Worm (Caenorhabditis elegans) whole organism, L1 larva: ENCODE measurements around the gene klp-19.
A peak's percentile ranks its signal among the peaks of the same experiment; 100 is the strongest.

ENCODE experiments used
- C04F5.9 ChIP-seq: sonication (generic microtip); optimal IDR thresholded peaks from 2 replicates; lab custom pipeline; 2016; ENCODE audit warnings: missing genetic modification characterization, missing compliant biosample characterization
- C34B4.2 ChIP-seq: sonication (generic microtip); optimal IDR thresholded peaks from 2 replicates; lab custom pipeline; 2017; ENCODE audit warnings: mild to moderate bottlenecking, missing genetic modification characterization, missing compliant biosample characterization
- Y116A8C.19 ChIP-seq: sonication (generic microtip); optimal IDR thresholded peaks from 2 replicates; lab custom pipeline; 2016; ENCODE audit warnings: missing compliant biosample characterization, missing genetic modification characterization, borderline replicate concordance
- alr-1 ChIP-seq: fragments of 200-800 bp; sonication (Bioruptor generic); optimal IDR thresholded peaks from 2 replicates; lab custom pipeline; 2018; ENCODE audit warnings: borderline replicate concordance, mild to moderate bottlenecking, missing genetic modification characterization, missing compliant biosample characterization
- aly-2 ChIP-seq: fragments of 150-350 bp; optimal IDR thresholded peaks from 2 replicates; lab custom pipeline; 2014; ENCODE audit warnings: missing biosample characterization, missing genetic modification characterization
- ceh-8 ChIP-seq: fragments of 200-800 bp; sonication (Bioruptor generic); optimal IDR thresholded peaks from 2 replicates; lab custom pipeline; 2018; ENCODE audit warnings: mild to moderate bottlenecking, missing genetic modification characterization, moderate library complexity, missing compliant biosample characterization
- ceh-82 ChIP-seq, 3 experiments: fragments of 150-350 bp in 1 of 3; sonication (generic microtip) in 2 of 3; optimal IDR thresholded peaks; 2 replicates each; lab custom pipeline; 2014 to 2017; ENCODE audit warnings: missing biosample characterization in 3 of 3, missing genetic modification characterization in 3 of 3
- dpl-1 ChIP-seq, 3 experiments: fragments of 150-350 bp in 2 of 3; sonication (generic microtip) in 1 of 3; optimal IDR thresholded peaks; 2 replicates each; lab custom pipeline; 2014 to 2017; ENCODE audit warnings: missing biosample characterization in 3 of 3, missing genetic modification characterization in 3 of 3, missing genetic modification reagents in 3 of 3
- dsc-1 ChIP-seq: sonication (generic microtip); optimal IDR thresholded peaks from 2 replicates; lab custom pipeline; 2016; ENCODE audit warnings: mild to moderate bottlenecking, missing genetic modification characterization, missing compliant biosample characterization
- efl-3 ChIP-seq: fragments of 200-800 bp; sonication (Bioruptor generic); optimal IDR thresholded peaks from 2 replicates; lab custom pipeline; 2018; ENCODE audit warnings: mild to moderate bottlenecking, missing genetic modification characterization, missing compliant biosample characterization
- egl-13 ChIP-seq: sonication (generic microtip); optimal IDR thresholded peaks from 2 replicates; lab custom pipeline; 2016; ENCODE audit warnings: missing genotype, missing genetic modification reagents, missing genetic modification characterization, missing compliant biosample characterization
- egl-27 ChIP-seq, 2 experiments: fragments of 150-350 bp in 1 of 2; sonication (generic microtip); optimal IDR thresholded peaks; 3 replicates each; lab custom pipeline; 2017 to 2018; ENCODE audit warnings: missing biosample characterization in 2 of 2, missing genetic modification characterization in 2 of 2, missing genetic modification reagents in 2 of 2
- ets-5 ChIP-seq: fragments of 200-800 bp; sonication (Bioruptor generic); IDR thresholded peaks from 2 replicates; pipeline ENCODE4 v1.3.6; 2022; ENCODE audit warnings: missing genetic modification characterization, missing compliant biosample characterization
- fkh-10 ChIP-seq: sonication (generic microtip); optimal IDR thresholded peaks from 2 replicates; lab custom pipeline; 2017; ENCODE audit warnings: missing biosample characterization, missing genetic modification reagents, missing genetic modification characterization
- fkh-4 ChIP-seq: sonication (generic microtip); optimal IDR thresholded peaks from 2 replicates; lab custom pipeline; 2016; ENCODE audit warnings: missing compliant biosample characterization, missing genetic modification characterization, borderline replicate concordance
- fkh-8 ChIP-seq: sonication (generic microtip); optimal IDR thresholded peaks from 2 replicates; lab custom pipeline; 2016; ENCODE audit warnings: mild to moderate bottlenecking, missing genetic modification characterization, missing compliant biosample characterization
- fos-1 ChIP-seq: fragments of 150-350 bp; optimal IDR thresholded peaks from 2 replicates; lab custom pipeline; 2014; ENCODE audit warnings: missing biosample characterization, missing genetic modification characterization
- grh-1 ChIP-seq: fragments of 200-800 bp; sonication (Bioruptor generic); IDR thresholded peaks from 2 replicates; pipeline ENCODE4 v1.3.6; 2022; ENCODE audit warnings: missing genetic modification reagents, missing genetic modification characterization, missing compliant biosample characterization
- hlh-4 ChIP-seq: sonication (generic microtip); optimal IDR thresholded peaks from 2 replicates; lab custom pipeline; 2016; ENCODE audit warnings: mild to moderate bottlenecking, missing genetic modification characterization, missing compliant biosample characterization
- hpl-2 ChIP-seq: fragments of 150-350 bp; optimal IDR thresholded peaks from 2 replicates; lab custom pipeline; 2014; ENCODE audit warnings: missing biosample characterization, missing genetic modification reagents, missing genetic modification characterization
- irx-1 ChIP-seq: sonication (generic microtip); optimal IDR thresholded peaks from 2 replicates; lab custom pipeline; 2016; ENCODE audit warnings: missing genetic modification characterization, missing compliant biosample characterization
- isw-1 ChIP-seq: fragments of 200-800 bp; sonication (Bioruptor generic); IDR thresholded peaks from 2 replicates; pipeline ENCODE4 v1.3.6; 2022; ENCODE audit warnings: missing genetic modification characterization, missing compliant biosample characterization
- lin-14 ChIP-seq: fragments of 200-800 bp; sonication (Bioruptor generic); optimal IDR thresholded peaks from 2 replicates; lab custom pipeline; 2018; ENCODE audit warnings: mild to moderate bottlenecking, missing genetic modification characterization, moderate library complexity, missing compliant biosample characterization
- lin-15B ChIP-seq: fragments of 150-350 bp; sonication (generic microtip); optimal IDR thresholded peaks from 3 replicates; lab custom pipeline; 2014; ENCODE audit warnings: missing biosample characterization, missing genetic modification characterization
- lsy-2 ChIP-seq, 2 experiments: fragments of 150-350 bp; optimal IDR thresholded peaks; 2 replicates each; lab custom pipeline; 2014; ENCODE audit warnings: missing biosample characterization in 2 of 2, missing genetic modification characterization in 2 of 2
- mab-9 ChIP-seq: fragments of 200-800 bp; sonication (Bioruptor generic); IDR thresholded peaks from 2 replicates; pipeline ENCODE4 v1.3.6; 2022; ENCODE audit warnings: missing genetic modification reagents, missing genetic modification characterization, missing compliant biosample characterization
- mef-2 ChIP-seq: fragments of 150-350 bp; optimal IDR thresholded peaks from 2 replicates; lab custom pipeline; 2014; ENCODE audit warnings: missing biosample characterization, missing genetic modification characterization
- mep-1 ChIP-seq: fragments of 150-350 bp; optimal IDR thresholded peaks from 2 replicates; lab custom pipeline; 2014; ENCODE audit warnings: missing biosample characterization, missing genetic modification characterization
- nhr-11 ChIP-seq: fragments of 150-350 bp; optimal IDR thresholded peaks from 2 replicates; lab custom pipeline; 2014; ENCODE audit warnings: missing biosample characterization, missing genetic modification characterization
- nhr-19 ChIP-seq: fragments of 200-800 bp; sonication (Bioruptor generic); conservative IDR thresholded peaks from 2 replicates; pipeline ENCODE4 v1.3.6; 2022; ENCODE audit warnings: missing genetic modification characterization, missing compliant biosample characterization
- nhr-28 ChIP-seq: fragments of 150-350 bp; optimal IDR thresholded peaks from 2 replicates; lab custom pipeline; 2014; ENCODE audit warnings: missing biosample characterization, missing genetic modification characterization
- nhr-47 ChIP-seq: sonication (generic microtip); optimal IDR thresholded peaks from 2 replicates; lab custom pipeline; 2016; ENCODE audit warnings: mild to moderate bottlenecking, missing genetic modification characterization, moderate library complexity, missing compliant biosample characterization
- nhr-71 ChIP-seq: sonication (generic microtip); optimal IDR thresholded peaks from 2 replicates; lab custom pipeline; 2016; ENCODE audit warnings: mild to moderate bottlenecking, missing genetic modification characterization, moderate library complexity, missing compliant biosample characterization
- nhr-76 ChIP-seq: sonication (generic microtip); optimal IDR thresholded peaks from 2 replicates; lab custom pipeline; 2017; ENCODE audit warnings: missing biosample characterization, missing genetic modification characterization
- nhr-77 ChIP-seq: fragments of 150-350 bp; optimal IDR thresholded peaks from 2 replicates; lab custom pipeline; 2014; ENCODE audit warnings: missing biosample characterization, missing genetic modification characterization
- pag-3 ChIP-seq: sonication (generic microtip); optimal IDR thresholded peaks from 2 replicates; lab custom pipeline; 2017; ENCODE audit warnings: missing genetic modification characterization, mild to moderate bottlenecking, missing compliant biosample characterization, antibody characterized with exemption, borderline replicate concordance; ENCODE audit not compliant: insufficient read depth
- pax-3 ChIP-seq: fragments of 200-800 bp; sonication (Bioruptor generic); optimal IDR thresholded peaks from 2 replicates; lab custom pipeline; 2018; ENCODE audit warnings: mild to moderate bottlenecking, missing genetic modification characterization, moderate library complexity, missing compliant biosample characterization
- snu-23 ChIP-seq: sonication (generic microtip); optimal IDR thresholded peaks from 2 replicates; lab custom pipeline; 2016; ENCODE audit warnings: missing genetic modification characterization, missing compliant biosample characterization
- sptf-1 ChIP-seq: fragments of 150-350 bp; optimal IDR thresholded peaks from 2 replicates; lab custom pipeline; 2014; ENCODE audit warnings: missing biosample characterization, missing genetic modification characterization
- sup-37 ChIP-seq: fragments of 200-800 bp; sonication (Bioruptor generic); optimal IDR thresholded peaks from 2 replicates; lab custom pipeline; 2018; ENCODE audit warnings: mild to moderate bottlenecking, missing genetic modification characterization, missing compliant biosample characterization
- tbx-2 ChIP-seq: sonication (generic microtip); optimal IDR thresholded peaks from 2 replicates; lab custom pipeline; 2016; ENCODE audit warnings: missing genetic modification characterization, missing compliant biosample characterization
- unc-130 ChIP-seq: fragments of 150-350 bp; optimal IDR thresholded peaks from 2 replicates; lab custom pipeline; 2017; ENCODE audit warnings: missing biosample characterization, missing genetic modification characterization, inconsistent platforms
- unc-62 ChIP-seq: fragments of 150-350 bp; optimal IDR thresholded peaks from 2 replicates; lab custom pipeline; 2014; ENCODE audit warnings: missing biosample characterization, missing genetic modification reagents, missing genetic modification characterization
- unc-98 ChIP-seq: fragments of 200-800 bp; sonication (Bioruptor generic); IDR thresholded peaks from 2 replicates; pipeline ENCODE4 v1.3.6; 2022; ENCODE audit warnings: missing genetic modification characterization, missing compliant biosample characterization
- vab-15 ChIP-seq: sonication (generic microtip); optimal IDR thresholded peaks from 2 replicates; lab custom pipeline; 2017; ENCODE audit warnings: missing genotype, mild to moderate bottlenecking, missing genetic modification characterization, missing compliant biosample characterization
- xbp-1 ChIP-seq: sonication (generic microtip); optimal IDR thresholded peaks from 2 replicates; lab custom pipeline; 2016; ENCODE audit warnings: missing genetic modification characterization, missing compliant biosample characterization
- zag-1 ChIP-seq: fragments of 150-350 bp; optimal IDR thresholded peaks from 2 replicates; lab custom pipeline; 2014; ENCODE audit warnings: missing biosample characterization, missing genetic modification characterization
- zip-4 ChIP-seq: fragments of 200-800 bp; sonication (Bioruptor generic); optimal IDR thresholded peaks from 2 replicates; lab custom pipeline; 2018; ENCODE audit warnings: mild to moderate bottlenecking, missing genetic modification characterization, moderate library complexity, missing compliant biosample characterization
- ztf-4 ChIP-seq: fragments of 150-350 bp; optimal IDR thresholded peaks from 2 replicates; lab custom pipeline; 2014; ENCODE audit warnings: missing biosample characterization, missing genetic modification characterization

klp-19 gene

ce11 chrIII:13270896-13271295 is 36.2 kb downstream of the klp-19 start:
- TF ChIP-seq nhr-71 (tag; lab: Kevin White, UChicago) (peak; percentile 47), tbx-2 (tag; lab: Kevin White, UChicago) (no peak), nhr-47 (peak; percentile 42), lsy-2 (tag; optimal IDR thresholded peaks at IDR 0.05; lab: Kevin White, UChicago) (peak; percentile 24 to 48), irx-1 (tag; lab: Kevin White, UChicago) (peak; percentile 1), fkh-8 (peak; percentile 19), zag-1 (no peak), lin-14 (GFP tag; lab: Kevin White, UChicago) (peak; percentile 87), C34B4.2 (tag; lab: Kevin White, UChicago) (no peak), mep-1 (tag; lab: Kevin White, UChicago) (peak; percentile 50), fkh-10 (peak; percentile 43), egl-27 (tag; optimal IDR thresholded peaks at IDR 0.05; lab: Kevin White, UChicago) (no peak), mab-9 (GFP tag; lab: Robert Waterston, UW) (0 out of 2 replicates have a peak, but pooled peaks have one; percentile 20), alr-1 (tag; lab: Kevin White, UChicago) (no peak), ceh-82 (tag; optimal IDR thresholded peaks at IDR 0.05; lab: Kevin White, UChicago) (peak in 2 of 3 experiments; percentile 5 to 41), efl-3 (GFP tag; lab: Kevin White, UChicago) (no peak)
- TF ChIP-seq, all 84 proteins: peak for 10

ce11 chrIII:13268856-13269255 is 38.2 kb downstream of the klp-19 start, which contains the start of gene cpf-2:
Gene cpf-2 (minus strand): TSS chrIII:13268883.
- TF ChIP-seq nhr-19 = peak; percentile 73
- no peak for TF ChIP-seq ceh-8 (GFP tag; lab: Kevin White, UChicago)
- no peak for TF ChIP-seq zag-1
- no peak for TF ChIP-seq unc-62 (GFP tag; lab: Kevin White, UChicago)
- TF ChIP-seq unc-98 (GFP tag; lab: Robert Waterston, UW) = peak; percentile 37; the same call in 1 of the 2 replicates
- no peak for TF ChIP-seq sup-37 (GFP tag; lab: Kevin White, UChicago)
- TF ChIP-seq grh-1 = peak; percentile 70
- no peak for TF ChIP-seq Y116A8C.19 (tag; lab: Kevin White, UChicago)
- TF ChIP-seq dpl-1 (GFP tag; optimal IDR thresholded peaks at IDR 0.05; lab: Kevin White, UChicago) = peak; percentile 64 to 73 (median 73)
- TF ChIP-seq aly-2 (tag; lab: Kevin White, UChicago) = no peak
- no peak for TF ChIP-seq mef-2 (tag; lab: Kevin White, UChicago)
- TF ChIP-seq nhr-76 (tag; lab: Kevin White, UChicago) = peak; percentile 87
- peak; percentile 65 for TF ChIP-seq isw-1
- TF ChIP-seq snu-23 = peak; percentile 89
- TF ChIP-seq hpl-2 = peak; percentile 41
- TF ChIP-seq unc-130 = peak; percentile 82
- no peak for TF ChIP-seq sptf-1
- no peak for TF ChIP-seq fos-1 (tag; lab: Kevin White, UChicago)
- TF ChIP-seq ceh-82 (tag; optimal IDR thresholded peaks at IDR 0.05; lab: Kevin White, UChicago) = peak; percentile 61 to 83 (median 69)
- TF ChIP-seq fkh-4 = no peak
- TF ChIP-seq alr-1 (tag; lab: Kevin White, UChicago) = no peak
- TF ChIP-seq lin-15B (tag; lab: Kevin White, UChicago) = peak; percentile 1
- no peak for TF ChIP-seq nhr-11
- TF ChIP-seq pag-3 = no peak
- TF ChIP-seq dsc-1 (tag; lab: Kevin White, UChicago) = peak; percentile 86
- peak; percentile 13 for TF ChIP-seq nhr-77 (tag; lab: Kevin White, UChicago)
- peak; percentile 85 for TF ChIP-seq irx-1 (tag; lab: Kevin White, UChicago)
- TF ChIP-seq hlh-4 (tag; lab: Kevin White, UChicago) = no peak
- peak; percentile 54 for TF ChIP-seq ztf-4
- TF ChIP-seq nhr-28 = no peak
- peak; percentile 62 for TF ChIP-seq mab-9 (GFP tag; lab: Robert Waterston, UW)
- TF ChIP-seq ets-5 (GFP tag; lab: Robert Waterston, UW) = no peak
- peak; percentile 74 for TF ChIP-seq lin-14 (GFP tag; lab: Kevin White, UChicago)
- TF ChIP-seq egl-13 (tag; lab: Kevin White, UChicago) = peak; percentile 72
- peak; percentile 46 for TF ChIP-seq vab-15 (tag; lab: Kevin White, UChicago)
- peak; percentile 83 for TF ChIP-seq xbp-1 (tag; lab: Kevin White, UChicago)
- peak; percentile 26 for TF ChIP-seq pax-3
- peak; percentile 30 for TF ChIP-seq fkh-10
- TF ChIP-seq C04F5.9 (tag; lab: Kevin White, UChicago) = peak; percentile 50
- TF ChIP-seq zip-4 (GFP tag; lab: Kevin White, UChicago) = peak; percentile 30
